Fruit fly (Drosophila melanogaster): ENCODE measurements around the gene tal-1A.
A peak's percentile ranks its signal among the peaks of the same experiment; 100 is the strongest.

Gene tal-1A

dm6 chr3R:13800430-13800848 is 12.5 kb upstream of the tal-1A start (continued):
- TF ChIP-seq mld (GFP tag; IDR thresholded peaks at IDR 0.05; ENCODE audit: partially characterized antibody) (no peak), Bdp1 (GFP tag; optimal IDR thresholded peaks at IDR 0.05) (peak; percentile 34), CG11247 (GFP tag; IDR thresholded peaks at IDR 0.05) (peak; percentile 90), CG18599 (GFP tag; optimal IDR thresholded peaks at IDR 0.05) (peak; percentile 98), bab2 (GFP tag; optimal IDR thresholded peaks at IDR 0.05) (peak; percentile 68), CG1024 (GFP tag; IDR thresholded peaks at IDR 0.05) (peak; percentile 78), CG2889 (GFP tag; IDR thresholded peaks at IDR 0.05) (peak; percentile 88), CG6272 (GFP tag; IDR thresholded peaks at IDR 0.05) (peak; percentile 89), jumu (GFP tag; optimal IDR thresholded peaks at IDR 0.05) (peak; percentile 71), CG17328 (GFP tag; IDR thresholded peaks at IDR 0.05) (peak; percentile 94), nmo (GFP tag; optimal IDR thresholded peaks at IDR 0.05) (peak; percentile 91), Tbp (GFP tag; optimal IDR thresholded peaks at IDR 0.05) (no peak), Hmx (GFP tag; optimal IDR thresholded peaks at IDR 0.05) (peak; percentile 39), CG18262 (tag; optimal IDR thresholded peaks at IDR 0.05) (peak; percentile 79), Ets65A (GFP tag) (peak; percentile 86), onecut (GFP tag; IDR thresholded peaks at IDR 0.05) (peak; percentile 93), CG18011 (GFP tag; optimal IDR thresholded peaks at IDR 0.05) (peak; percentile 63), CG10565 (GFP tag; optimal IDR thresholded peaks at IDR 0.05) (no peak), lab (GFP tag; optimal IDR thresholded peaks at IDR 0.05) (peak; percentile 97), crp (GFP tag; optimal IDR thresholded peaks at IDR 0.05) (peak in 1 of 2 experiments; percentile 43), jing (GFP tag; optimal IDR thresholded peaks at IDR 0.05) (peak; percentile 27), CG10654 (GFP tag; optimal IDR thresholded peaks at IDR 0.05) (peak; percentile 69), sug (tag; optimal IDR thresholded peaks at IDR 0.05) (peak; percentile 62), ewg (GFP tag; optimal IDR thresholded peaks at IDR 0.05) (peak; percentile 95), CG7271 (tag; optimal IDR thresholded peaks at IDR 0.05) (peak; percentile 61), zen2 (GFP tag; IDR thresholded peaks at IDR 0.05; ENCODE audit: partially characterized antibody) (no peak), slp2 (GFP tag; optimal IDR thresholded peaks at IDR 0.05) (peak; percentile 10), CkIIα-i1 (GFP tag; IDR thresholded peaks at IDR 0.05) (peak; percentile 63; the same call in 1 of the 2 replicates), CG33557 (GFP tag; optimal IDR thresholded peaks at IDR 0.05) (peak; percentile 80), CG17612 (GFP tag; IDR thresholded peaks at IDR 0.05) (peak; percentile 73), zfh2 (GFP tag; optimal IDR thresholded peaks at IDR 0.05) (peak; percentile 39), Pdp1 (GFP tag; optimal IDR thresholded peaks at IDR 0.05) (peak; percentile 61 to 69), CG6175 (GFP tag; IDR thresholded peaks at IDR 0.05) (peak; percentile 84), NK7.1 (GFP tag; optimal IDR thresholded peaks at IDR 0.05) (peak; percentile 6), insv (GFP tag; optimal IDR thresholded peaks at IDR 0.05) (peak in 1 of 2 experiments; percentile 65), CG15011 (GFP tag; optimal IDR thresholded peaks at IDR 0.05) (peak; percentile 80), fd3F (GFP tag; optimal IDR thresholded peaks at IDR 0.05) (peak; percentile 85), rib (GFP tag; IDR thresholded peaks at IDR 0.05) (peak; percentile 89), CG6689 (GFP tag; IDR thresholded peaks at IDR 0.05) (peak; percentile 92), CG7963 (GFP tag; IDR thresholded peaks at IDR 0.05; ENCODE audit: partially characterized antibody) (peak; percentile 42; the same call in 1 of the 3 replicates), CG13296 (GFP tag; optimal IDR thresholded peaks at IDR 0.05) (peak; percentile 87), bowl (GFP tag; IDR thresholded peaks at IDR 0.05) (peak; percentile 86; the same call in 1 of the 2 replicates), gsb-n (tag; optimal IDR thresholded peaks at IDR 0.05) (peak; percentile 85), tx (GFP tag; optimal IDR thresholded peaks at IDR 0.05) (peak; percentile 41), Side (GFP tag; optimal IDR thresholded peaks at IDR 0.05) (peak; percentile 37), Oaz (GFP tag; IDR thresholded peaks at IDR 0.05) (peak; percentile 89), CG32772 (GFP tag; IDR thresholded peaks at IDR 0.05) (peak; percentile 94), Sry-β (GFP tag; optimal IDR thresholded peaks at IDR 0.05) (peak; percentile 26), zen (tag; optimal IDR thresholded peaks at IDR 0.05) (peak; percentile 78), ems (GFP tag; optimal IDR thresholded peaks at IDR 0.05) (peak; percentile 59), CG8944 (GFP tag; optimal IDR thresholded peaks at IDR 0.05) (no peak)

All from whole organism, embryonic.